Fruit fly (Drosophila melanogaster): ENCODE results near the gene ND-B14.5A.

Gene ND-B14.5A

dm6 chrX:2136831-2137452, 35.4 kb upstream of the ND-B14.5A start (continued):
- peak; percentile 100 for TF ChIP-seq CG10565 (GFP tag; optimal IDR thresholded peaks at IDR 0.05)
- peak; percentile 98 for TF ChIP-seq D19A (tag; optimal IDR thresholded peaks at IDR 0.05)
- TF ChIP-seq CG10147 (GFP tag; optimal IDR thresholded peaks at IDR 0.05) = peak; percentile 100
- TF ChIP-seq CG13424 (tag; optimal IDR thresholded peaks at IDR 0.05) = peak; percentile 100
- TF ChIP-seq NC2α (GFP tag; optimal IDR thresholded peaks at IDR 0.05) = peak; percentile 100
- TF ChIP-seq unpg (GFP tag; optimal IDR thresholded peaks at IDR 0.05) = peak; percentile 100
- TF ChIP-seq CG11398 (GFP tag; optimal IDR thresholded peaks at IDR 0.05) = peak; percentile 100
- TF ChIP-seq Lpt (GFP tag; optimal IDR thresholded peaks at IDR 0.05) = peak; percentile 1
- peak; percentile 97 for TF ChIP-seq Ets97D (GFP tag; optimal IDR thresholded peaks at IDR 0.05)
- TF ChIP-seq vnd (GFP tag; IDR thresholded peaks at IDR 0.05; ENCODE audit: partially characterized antibody) = no peak
- peak; percentile 100 for TF ChIP-seq zfh2 (GFP tag; optimal IDR thresholded peaks at IDR 0.05)
- no peak for TF ChIP-seq Scr (GFP tag; IDR thresholded peaks at IDR 0.05; ENCODE audit: partially characterized antibody)
- TF ChIP-seq Ets65A (GFP tag) = peak; percentile 100
- TF ChIP-seq H2.0 (GFP tag; IDR thresholded peaks at IDR 0.05) = peak; percentile 100
- TF ChIP-seq gfzf (GFP tag; optimal IDR thresholded peaks at IDR 0.05) = peak; percentile 52
- peak; percentile 90 for TF ChIP-seq Sry-δ (GFP tag; optimal IDR thresholded peaks at IDR 0.05)
- peak; percentile 95 for TF ChIP-seq stwl (tag; optimal IDR thresholded peaks at IDR 0.05)
- peak; percentile 100 for TF ChIP-seq Awh (GFP tag; IDR thresholded peaks at IDR 0.05)
- TF ChIP-seq amos (GFP tag; IDR thresholded peaks at IDR 0.05; ENCODE audit: partially characterized antibody) = no peak
- TF ChIP-seq CG6654 (GFP tag; optimal IDR thresholded peaks at IDR 0.05) = peak; percentile 97
- peak; percentile 100 for TF ChIP-seq CG2199 (GFP tag; IDR thresholded peaks at IDR 0.05)
- peak; percentile 100 for TF ChIP-seq gsb (GFP tag; IDR thresholded peaks at IDR 0.05)
- TF ChIP-seq CG2129 (GFP tag; IDR thresholded peaks at IDR 0.05; ENCODE audit: partially characterized antibody) = no peak
- TF ChIP-seq dpn (GFP tag; optimal IDR thresholded peaks at IDR 0.05) = peak; percentile 100
- TF ChIP-seq CG2120 (GFP tag; optimal IDR thresholded peaks at IDR 0.05) = peak; percentile 100
- TF ChIP-seq gt (GFP tag; IDR thresholded peaks at IDR 0.05) = peak; percentile 100
- TF ChIP-seq CG4404 (GFP tag; IDR thresholded peaks at IDR 0.05) = peak; percentile 100
- peak; percentile 100 for TF ChIP-seq seq (GFP tag; IDR thresholded peaks at IDR 0.05)
- TF ChIP-seq CG8290 (GFP tag; optimal IDR thresholded peaks at IDR 0.05) = peak; percentile 99
- TF ChIP-seq CG8290 (tag; optimal IDR thresholded peaks at IDR 0.05) = peak; percentile 99 to 100
- peak; percentile 100 for TF ChIP-seq shn (GFP tag; optimal IDR thresholded peaks at IDR 0.05)
- TF ChIP-seq Xbp1 (GFP tag; optimal IDR thresholded peaks at IDR 0.05) = peak; percentile 100
- TF ChIP-seq slbo (GFP tag; IDR thresholded peaks at IDR 0.05) = peak; percentile 100
- TF ChIP-seq CG7786 (GFP tag; optimal IDR thresholded peaks at IDR 0.05) = peak; percentile 100
- TF ChIP-seq Rfx (GFP tag; IDR thresholded peaks at IDR 0.05) = peak; percentile 100
- peak; percentile 100 for TF ChIP-seq CG9932 (GFP tag; IDR thresholded peaks at IDR 0.05)
- peak; percentile 100 for TF ChIP-seq stc (GFP tag; IDR thresholded peaks at IDR 0.05)
- TF ChIP-seq Chrac-16 (GFP tag; optimal IDR thresholded peaks at IDR 0.05) = peak; percentile 100
- peak; percentile 100 for TF ChIP-seq bab2 (GFP tag; optimal IDR thresholded peaks at IDR 0.05)
- TF ChIP-seq CG15601 (tag; optimal IDR thresholded peaks at IDR 0.05) = peak; percentile 99
- no peak; the same call in 2 of the 3 replicates for TF ChIP-seq CG34224 (GFP tag; IDR thresholded peaks at IDR 0.05; ENCODE audit: partially characterized antibody)
- peak; percentile 100 for TF ChIP-seq bowl (GFP tag; IDR thresholded peaks at IDR 0.05)
- peak; percentile 100 for TF ChIP-seq CG7271 (tag; optimal IDR thresholded peaks at IDR 0.05)
- TF ChIP-seq cato (GFP tag; optimal IDR thresholded peaks at IDR 0.05; ENCODE audit: borderline replicate concordance) = peak; percentile 100
- peak; percentile 99 for TF ChIP-seq lbe (GFP tag; optimal IDR thresholded peaks at IDR 0.05)
- peak; percentile 87 for TF ChIP-seq CG2116 (GFP tag; optimal IDR thresholded peaks at IDR 0.05)
- peak; percentile 100 for TF ChIP-seq CG6175 (GFP tag; IDR thresholded peaks at IDR 0.05)
- peak; percentile 100 for TF ChIP-seq CG7839 (tag; optimal IDR thresholded peaks at IDR 0.05)
- peak; percentile 100 for TF ChIP-seq ci (GFP tag; IDR thresholded peaks at IDR 0.05)
- peak; percentile 99 for TF ChIP-seq CG10267 (tag; optimal IDR thresholded peaks at IDR 0.05)
- TF ChIP-seq Rx (GFP tag; IDR thresholded peaks at IDR 0.05) = peak; percentile 100
